Worm (Caenorhabditis elegans) whole organism, L1 larva: Measurements from ENCODE around the gene srj-50.

Experiments
- aha-1 ChIP-seq: fragments of 150-350 bp; optimal IDR thresholded peaks from 2 replicates; lab custom pipeline; 2014; ENCODE audit warnings: missing biosample characterization, missing genetic modification characterization
- blmp-1 ChIP-seq: fragments of 150-350 bp; optimal IDR thresholded peaks from 2 replicates; lab custom pipeline; 2014; ENCODE audit warnings: missing biosample characterization, missing genetic modification characterization
- ceh-8 ChIP-seq: fragments of 200-800 bp; sonication (Bioruptor generic); optimal IDR thresholded peaks from 2 replicates; lab custom pipeline; 2018; ENCODE audit warnings: mild to moderate bottlenecking, missing genetic modification characterization, moderate library complexity, missing compliant biosample characterization
- ceh-82 ChIP-seq, 3 experiments: fragments of 150-350 bp in 1 of 3; sonication (generic microtip) in 2 of 3; optimal IDR thresholded peaks; 2 replicates each; lab custom pipeline; 2014 to 2017; ENCODE audit warnings: missing biosample characterization in 3 of 3, missing genetic modification characterization in 3 of 3
- ceh-88 ChIP-seq: fragments of 200-800 bp; sonication (Bioruptor generic); IDR thresholded peaks from 2 replicates; pipeline ENCODE4 v1.3.6; 2022; ENCODE audit warnings: missing genetic modification characterization, missing compliant biosample characterization
- ceh-90 ChIP-seq: sonication (generic microtip); optimal IDR thresholded peaks from 2 replicates; lab custom pipeline; 2016; ENCODE audit warnings: missing genetic modification characterization, missing compliant biosample characterization
- dpl-1 ChIP-seq, 3 experiments: fragments of 150-350 bp in 2 of 3; sonication (generic microtip) in 1 of 3; optimal IDR thresholded peaks; 2 replicates each; lab custom pipeline; 2014 to 2017; ENCODE audit warnings: missing biosample characterization in 3 of 3, missing genetic modification characterization in 3 of 3, missing genetic modification reagents in 3 of 3
- dsc-1 ChIP-seq: sonication (generic microtip); optimal IDR thresholded peaks from 2 replicates; lab custom pipeline; 2016; ENCODE audit warnings: mild to moderate bottlenecking, missing genetic modification characterization, missing compliant biosample characterization
- efl-1 ChIP-seq, 4 experiments: fragments of 150-350 bp; optimal IDR thresholded peaks in 3 of 4; peaks in 1 of 4; 1 replicate in 1 of 4; 2 replicates in 3 of 4; lab custom pipeline; 2014; ENCODE audit warnings: missing biosample characterization in 2 of 4, missing genetic modification characterization in 2 of 4, missing genetic modification reagents in 2 of 4
- egl-27 ChIP-seq, 2 experiments: fragments of 150-350 bp in 1 of 2; sonication (generic microtip); optimal IDR thresholded peaks; 3 replicates each; lab custom pipeline; 2017 to 2018; ENCODE audit warnings: missing biosample characterization in 2 of 2, missing genetic modification characterization in 2 of 2, missing genetic modification reagents in 2 of 2
- elt-2 ChIP-seq: sonication (generic microtip); optimal IDR thresholded peaks from 2 replicates; lab custom pipeline; 2016; ENCODE audit warnings: missing genetic modification characterization, mild to moderate bottlenecking, inconsistent platforms, missing compliant biosample characterization, missing genetic modification reagents
- elt-3 ChIP-seq, 6 experiments: fragments of 150-350 bp in 1 of 6; sonication (generic microtip); optimal IDR thresholded peaks; 2 replicates each; lab custom pipeline; 2017 to 2018; ENCODE audit warnings: missing biosample characterization in 6 of 6, missing genetic modification characterization in 6 of 6, inconsistent platforms in 1 of 6
- fkh-4 ChIP-seq: sonication (generic microtip); optimal IDR thresholded peaks from 2 replicates; lab custom pipeline; 2016; ENCODE audit warnings: missing compliant biosample characterization, missing genetic modification characterization, borderline replicate concordance
- grh-1 ChIP-seq: fragments of 200-800 bp; sonication (Bioruptor generic); IDR thresholded peaks from 2 replicates; pipeline ENCODE4 v1.3.6; 2022; ENCODE audit warnings: missing genetic modification reagents, missing genetic modification characterization, missing compliant biosample characterization
- hlh-17 ChIP-seq: fragments of 200-800 bp; sonication (Bioruptor generic); optimal IDR thresholded peaks from 2 replicates; lab custom pipeline; 2018; ENCODE audit warnings: missing genetic modification characterization, mild to moderate bottlenecking, missing compliant biosample characterization, moderate library complexity, borderline replicate concordance
- hlh-4 ChIP-seq: sonication (generic microtip); optimal IDR thresholded peaks from 2 replicates; lab custom pipeline; 2016; ENCODE audit warnings: mild to moderate bottlenecking, missing genetic modification characterization, missing compliant biosample characterization
- isw-1 ChIP-seq: fragments of 200-800 bp; sonication (Bioruptor generic); IDR thresholded peaks from 2 replicates; pipeline ENCODE4 v1.3.6; 2022; ENCODE audit warnings: missing genetic modification characterization, missing compliant biosample characterization
- lin-14 ChIP-seq: fragments of 200-800 bp; sonication (Bioruptor generic); optimal IDR thresholded peaks from 2 replicates; lab custom pipeline; 2018; ENCODE audit warnings: mild to moderate bottlenecking, missing genetic modification characterization, moderate library complexity, missing compliant biosample characterization
- lin-35 ChIP-seq, 2 experiments: fragments of 150-350 bp; optimal IDR thresholded peaks; 2 replicates each; lab custom pipeline; 2014; ENCODE audit warnings: missing biosample characterization in 2 of 2, missing genetic modification characterization in 2 of 2, missing genetic modification reagents in 2 of 2
- lin-39 ChIP-seq: fragments of 150-350 bp; optimal IDR thresholded peaks from 2 replicates; lab custom pipeline; 2014; ENCODE audit warnings: missing biosample characterization, missing genetic modification reagents, missing genetic modification characterization
- lsy-2 ChIP-seq, 2 experiments: fragments of 150-350 bp; optimal IDR thresholded peaks; 2 replicates each; lab custom pipeline; 2014; ENCODE audit warnings: missing biosample characterization in 2 of 2, missing genetic modification characterization in 2 of 2
- nhr-12 ChIP-seq: sonication (generic microtip); optimal IDR thresholded peaks from 2 replicates; lab custom pipeline; 2017; ENCODE audit warnings: missing biosample characterization, missing genetic modification characterization
- nhr-71 ChIP-seq: sonication (generic microtip); optimal IDR thresholded peaks from 2 replicates; lab custom pipeline; 2016; ENCODE audit warnings: mild to moderate bottlenecking, missing genetic modification characterization, moderate library complexity, missing compliant biosample characterization
- nhr-84 ChIP-seq: sonication (generic microtip); optimal IDR thresholded peaks from 2 replicates; lab custom pipeline; 2017; ENCODE audit warnings: missing biosample characterization, missing genetic modification characterization
- nhr-90 ChIP-seq: sonication (generic microtip); optimal IDR thresholded peaks from 2 replicates; lab custom pipeline; 2016; ENCODE audit warnings: mild to moderate bottlenecking, missing genetic modification characterization, missing compliant biosample characterization; ENCODE audit not compliant: poor library complexity
- pqm-1 ChIP-seq: sonication (generic microtip); optimal IDR thresholded peaks from 3 replicates; lab custom pipeline; 2017; ENCODE audit warnings: missing biosample characterization, missing genetic modification characterization
- rnt-1 ChIP-seq: sonication (generic microtip); optimal IDR thresholded peaks from 2 replicates; lab custom pipeline; 2016; ENCODE audit warnings: mild to moderate bottlenecking, missing genetic modification characterization, moderate library complexity, missing compliant biosample characterization
- snu-23 ChIP-seq: sonication (generic microtip); optimal IDR thresholded peaks from 2 replicates; lab custom pipeline; 2016; ENCODE audit warnings: missing genetic modification characterization, missing compliant biosample characterization
- unc-62 ChIP-seq: fragments of 150-350 bp; optimal IDR thresholded peaks from 2 replicates; lab custom pipeline; 2014; ENCODE audit warnings: missing biosample characterization, missing genetic modification reagents, missing genetic modification characterization
- unc-86 ChIP-seq: sonication (generic microtip); optimal IDR thresholded peaks from 2 replicates; lab custom pipeline; 2016; ENCODE audit warnings: missing genetic modification characterization, missing compliant biosample characterization
- vab-15 ChIP-seq: sonication (generic microtip); optimal IDR thresholded peaks from 2 replicates; lab custom pipeline; 2017; ENCODE audit warnings: missing genotype, mild to moderate bottlenecking, missing genetic modification characterization, missing compliant biosample characterization
- xbp-1 ChIP-seq: sonication (generic microtip); optimal IDR thresholded peaks from 2 replicates; lab custom pipeline; 2016; ENCODE audit warnings: missing genetic modification characterization, missing compliant biosample characterization
- ztf-11 ChIP-seq, 2 experiments: sonication (generic microtip); optimal IDR thresholded peaks; 2 replicates each; lab custom pipeline; 2016 to 2017; ENCODE audit warnings: missing genetic modification characterization in 2 of 2, missing biosample characterization in 1 of 2, missing compliant biosample characterization in 1 of 2

The srj-50 gene

DNA sequence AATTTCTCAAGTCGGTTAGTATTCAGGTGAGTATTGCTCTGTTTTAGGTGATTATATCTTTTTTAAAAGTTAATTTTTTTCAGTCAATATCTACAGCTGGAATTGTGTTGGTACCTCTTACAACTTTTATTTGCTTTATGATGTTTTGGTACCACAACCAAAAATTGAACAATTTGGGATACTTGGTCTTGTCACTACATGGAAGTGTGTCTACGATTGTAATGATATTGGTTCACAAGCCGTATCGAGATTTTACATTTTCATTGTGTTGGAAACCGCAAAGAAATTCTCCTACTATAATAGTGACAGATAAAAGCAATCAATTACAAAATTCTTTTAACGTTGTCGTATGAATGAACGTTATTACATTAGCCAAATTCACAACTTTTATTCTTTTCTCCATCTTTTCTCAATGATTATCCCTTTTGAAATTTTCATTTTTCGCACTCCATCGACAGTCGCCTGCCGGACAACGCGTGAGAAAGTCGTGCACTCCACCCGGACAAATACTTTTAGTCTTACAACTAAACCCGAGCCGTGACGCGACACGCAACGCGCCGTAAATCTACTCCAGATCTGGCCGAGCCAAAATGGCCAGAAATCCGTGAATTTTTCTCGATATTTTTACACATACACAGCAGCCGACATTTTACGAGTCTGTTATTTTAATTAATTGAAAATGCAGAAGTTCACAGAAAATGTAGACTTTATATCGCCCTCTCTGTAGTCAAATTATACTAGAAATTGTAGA is 39.2 kb downstream of the srj-50 start:
- TF ChIP-seq lin-39 (tag; lab: Kevin White, UChicago) (no peak), pqm-1 (no peak), vab-15 (tag; lab: Kevin White, UChicago) (no peak)
- TF ChIP-seq, all 84 proteins: peak for 0

DNA sequence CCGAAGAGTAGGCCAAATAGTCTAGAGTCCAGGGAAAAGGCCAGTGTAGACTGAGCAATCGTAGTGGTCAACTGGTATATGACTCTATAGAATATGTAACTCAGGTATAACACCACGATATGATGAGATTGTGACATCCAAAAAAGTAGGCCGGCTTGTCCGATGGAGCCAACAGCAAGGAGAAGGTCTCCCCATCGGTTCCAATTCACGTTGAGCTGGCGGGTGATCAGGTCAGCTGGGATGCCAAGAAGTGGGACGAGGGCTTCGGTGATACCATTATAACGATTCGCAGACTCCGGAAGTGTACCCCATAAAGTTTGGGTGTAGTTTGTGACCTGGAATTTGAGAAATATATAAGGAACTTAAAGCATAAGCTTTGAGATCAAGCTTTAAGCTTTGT is 40.2 kb downstream of the srj-50 start:
- TF ChIP-seq blmp-1 (tag; lab: Kevin White, UChicago), result no peak
- no peak for TF ChIP-seq aha-1
- no peak for TF ChIP-seq egl-27 (tag; optimal IDR thresholded peaks at IDR 0.05; lab: Kevin White, UChicago)
- TF ChIP-seq nhr-84 (tag; lab: Kevin White, UChicago), result no peak
- no peak for TF ChIP-seq lin-14 (GFP tag; lab: Kevin White, UChicago)
- TF ChIP-seq unc-62 (GFP tag; lab: Kevin White, UChicago), result no peak
- no peak for TF ChIP-seq dsc-1
- TF ChIP-seq ceh-82 (tag; optimal IDR thresholded peaks at IDR 0.05; lab: Kevin White, UChicago), result no peak
- no peak for TF ChIP-seq nhr-90 (tag; lab: Kevin White, UChicago)
- no peak for TF ChIP-seq ceh-8 (GFP tag; lab: Kevin White, UChicago)
- TF ChIP-seq rnt-1 (tag; lab: Kevin White, UChicago), result no peak
- TF ChIP-seq fkh-4 (tag; lab: Kevin White, UChicago), result no peak
- no peak for TF ChIP-seq grh-1 (GFP tag; lab: Robert Waterston, UW)
- no peak for TF ChIP-seq snu-23 (GFP tag; lab: Kevin White, UChicago)
- no peak for TF ChIP-seq ceh-90 (tag; lab: Kevin White, UChicago)
- TF ChIP-seq, all 84 proteins: peak for 0

DNA sequence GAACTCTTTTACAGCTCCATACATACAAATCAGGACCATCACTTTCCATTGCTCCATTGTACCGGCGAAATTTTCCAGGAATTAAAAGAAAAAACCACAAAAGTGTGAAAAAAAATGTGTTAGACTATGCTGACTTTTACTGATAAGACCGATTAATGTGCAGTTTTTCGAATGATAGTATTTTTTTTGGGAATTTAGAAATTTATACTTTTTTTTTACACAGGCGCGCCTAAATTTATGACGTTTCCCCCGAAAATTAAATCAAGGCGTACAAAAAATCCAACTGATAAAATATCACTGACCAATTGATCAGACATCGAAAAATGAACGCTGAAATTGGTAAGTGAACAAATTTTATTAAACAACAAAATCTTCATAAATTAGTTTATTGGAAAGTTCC is 42.7 kb downstream of the srj-50 start, which contains the start of gene folt-2:
Gene folt-2, minus strand, starts transcription at position 179 of the 400 bp plus-strand sequence.
- TF ChIP-seq ceh-88, result no peak
- TF ChIP-seq nhr-71 (tag; lab: Kevin White, UChicago), result peak; percentile 10
- TF ChIP-seq elt-3 (tag; optimal IDR thresholded peaks at IDR 0.05; lab: Kevin White, UChicago), result no peak
- TF ChIP-seq elt-2, result peak; percentile 50
- no peak for TF ChIP-seq efl-1 (optimal IDR thresholded peaks at IDR 0.05; lab: Kevin White, UChicago)
- TF ChIP-seq efl-1 (GFP tag; optimal IDR thresholded peaks at IDR 0.05 in 1 of 2; lab: Kevin White, UChicago), result peak in 1 of 2 experiments; percentile 22
- TF ChIP-seq blmp-1 (tag; lab: Kevin White, UChicago), result no peak
- no peak for TF ChIP-seq nhr-12 (tag; lab: Kevin White, UChicago)
- TF ChIP-seq ztf-11 (tag; optimal IDR thresholded peaks at IDR 0.05; lab: Kevin White, UChicago), result no peak
- TF ChIP-seq xbp-1 (tag; lab: Kevin White, UChicago), result no peak

DNA sequence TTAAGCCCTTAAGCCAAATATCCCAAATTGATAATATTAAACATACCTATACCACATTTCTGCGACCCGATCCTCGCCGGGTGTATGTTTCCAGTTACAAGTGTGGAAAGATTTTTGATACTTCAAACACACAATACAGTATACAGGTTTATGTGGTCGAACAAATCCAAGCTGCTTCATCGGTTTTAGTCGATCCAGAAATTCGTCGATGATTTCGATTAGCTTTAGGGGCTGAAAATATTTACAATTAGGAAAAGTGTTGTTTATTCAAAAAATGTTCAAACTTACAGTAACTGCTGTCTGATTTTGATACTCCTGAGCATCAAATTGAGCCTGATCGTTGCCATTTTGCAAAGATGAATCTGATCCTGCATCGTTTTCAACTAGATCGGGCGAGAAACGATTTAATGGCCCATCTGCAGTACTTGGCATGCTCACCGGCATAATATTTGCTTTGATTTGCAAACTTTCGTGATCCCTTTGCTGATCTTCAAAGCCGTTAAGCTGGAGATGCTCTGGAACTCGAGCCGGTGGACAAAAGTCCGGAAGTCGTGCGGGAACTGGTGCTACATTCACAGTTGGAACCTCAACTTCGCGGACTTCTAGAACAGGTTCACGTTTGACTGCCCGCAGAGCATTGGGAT is 43.5 kb downstream of the srj-50 start:
- no peak for TF ChIP-seq isw-1 (GFP tag; lab: Robert Waterston, UW)
- TF ChIP-seq efl-1 (optimal IDR thresholded peaks at IDR 0.05; lab: Kevin White, UChicago), result no peak
- peak in 1 of 2 experiments; percentile 15 for TF ChIP-seq efl-1 (GFP tag; optimal IDR thresholded peaks at IDR 0.05 in 1 of 2; lab: Kevin White, UChicago)
- no peak for TF ChIP-seq hlh-4 (tag; lab: Kevin White, UChicago)
- TF ChIP-seq hlh-17 (GFP tag; lab: Kevin White, UChicago), result no peak
- TF ChIP-seq nhr-90 (tag; lab: Kevin White, UChicago), result no peak
- TF ChIP-seq, all 84 proteins: peak for 1

DNA sequence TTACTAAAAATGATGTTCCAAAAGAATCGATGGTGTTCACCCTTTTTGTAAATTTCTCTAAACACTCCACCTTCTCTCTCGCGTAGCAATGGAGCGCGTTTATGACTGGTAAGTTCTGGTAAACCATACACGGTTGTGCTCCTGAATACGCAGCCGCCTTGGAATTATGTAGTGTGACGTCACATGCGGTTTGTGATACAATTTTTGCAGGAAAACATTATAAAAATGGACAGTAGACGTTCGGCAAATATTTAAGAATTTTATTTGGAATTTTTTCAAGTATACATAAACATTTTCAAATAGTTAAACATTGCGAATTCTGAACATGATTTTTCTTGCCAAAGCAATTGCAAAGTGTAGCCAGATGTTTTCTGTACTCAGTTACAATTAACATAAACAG is 44.7 kb downstream of the srj-50 start, which contains the start of gene F37B4.10:
Gene F37B4.10, minus strand, starts transcription at position 101 of the 400 bp plus-strand sequence.
- TF ChIP-seq lin-35 (GFP tag; optimal IDR thresholded peaks at IDR 0.05; lab: Kevin White, UChicago) (peak; percentile 15 to 22), unc-86 (no peak), lsy-2 (tag; optimal IDR thresholded peaks at IDR 0.05; lab: Kevin White, UChicago) (peak in 1 of 2 experiments; percentile 11), efl-1 (optimal IDR thresholded peaks at IDR 0.05; lab: Kevin White, UChicago) (peak; percentile 8 to 18), efl-1 (GFP tag; optimal IDR thresholded peaks at IDR 0.05 in 1 of 2; lab: Kevin White, UChicago) (no peak), dpl-1 (GFP tag; optimal IDR thresholded peaks at IDR 0.05; lab: Kevin White, UChicago) (peak in 1 of 3 experiments; percentile 11)
